Fruit fly (Drosophila melanogaster): ENCODE data around the gene nrv2.

The nrv2 gene

DNA sequence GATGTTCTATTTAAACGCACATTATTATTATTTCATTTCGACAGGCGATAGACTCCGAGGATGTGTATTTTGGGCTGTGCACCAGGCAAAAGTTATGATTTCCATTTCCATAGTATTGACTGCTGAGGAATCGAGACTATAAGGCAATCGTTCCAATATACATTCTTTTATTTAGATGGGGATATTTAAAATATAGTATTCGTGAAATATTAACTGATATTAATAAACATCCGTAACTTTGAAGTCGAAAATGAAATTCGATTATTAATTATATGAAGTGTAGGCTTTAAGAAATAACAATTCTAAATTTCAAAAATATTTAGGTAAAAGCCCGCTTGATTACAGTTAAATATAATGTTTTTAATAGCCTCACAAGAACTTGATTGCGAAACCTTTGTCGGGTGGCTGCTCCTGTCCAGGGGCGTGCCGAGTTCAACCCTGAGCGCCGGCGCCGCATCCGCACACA is 31.6 kb upstream of the nrv2 start (continued):
- TF ChIP-seq fu2 (GFP tag; optimal IDR thresholded peaks at IDR 0.05): no peak
- TF ChIP-seq CG42726 (GFP tag; IDR thresholded peaks at IDR 0.05; ENCODE audit: partially characterized antibody): no peak
- TF ChIP-seq wdn (GFP tag; IDR thresholded peaks at IDR 0.05): no peak
- TF ChIP-seq CG9932 (GFP tag; IDR thresholded peaks at IDR 0.05): no peak
- no peak for TF ChIP-seq shn (GFP tag; optimal IDR thresholded peaks at IDR 0.05)
- TF ChIP-seq Scr (GFP tag; IDR thresholded peaks at IDR 0.05; ENCODE audit: partially characterized antibody): no peak
- TF ChIP-seq E2f1 (GFP tag; IDR thresholded peaks at IDR 0.05): peak; percentile 36; the same call in 1 of the 2 replicates
- TF ChIP-seq CG10267 (tag; optimal IDR thresholded peaks at IDR 0.05): peak; percentile 79
- TF ChIP-seq gcm (GFP tag; optimal IDR thresholded peaks at IDR 0.05): peak; percentile 60
- TF ChIP-seq CG10366 (GFP tag; IDR thresholded peaks at IDR 0.05): no peak
- peak; percentile 21 for TF ChIP-seq CG2875 (GFP tag; optimal IDR thresholded peaks at IDR 0.05)
- TF ChIP-seq gfzf (GFP tag; optimal IDR thresholded peaks at IDR 0.05): no peak
- peak; percentile 50 for TF ChIP-seq tin (GFP tag; optimal IDR thresholded peaks at IDR 0.05)
- no peak for TF ChIP-seq trh (GFP tag; optimal IDR thresholded peaks at IDR 0.05)
- TF ChIP-seq twi (tag; optimal IDR thresholded peaks at IDR 0.05): peak; percentile 74
- TF ChIP-seq yki (optimal IDR thresholded peaks at IDR 0.05): no peak
- peak; percentile 12 for TF ChIP-seq CG3407 (GFP tag; optimal IDR thresholded peaks at IDR 0.05)
- TF ChIP-seq gsb-n (tag; optimal IDR thresholded peaks at IDR 0.05): no peak
- TF ChIP-seq zf30C (GFP tag; optimal IDR thresholded peaks at IDR 0.05): no peak
- TF ChIP-seq ash1 (GFP tag; optimal IDR thresholded peaks at IDR 0.05): no peak
- TF ChIP-seq CG17359 (tag; optimal IDR thresholded peaks at IDR 0.05): peak; percentile 50
- TF ChIP-seq ci (GFP tag; IDR thresholded peaks at IDR 0.05): peak; percentile 33; the same call in 1 of the 3 replicates
- peak; percentile 89 for TF ChIP-seq CG9727 (GFP tag; optimal IDR thresholded peaks at IDR 0.05)
- no peak for TF ChIP-seq jumu (GFP tag; optimal IDR thresholded peaks at IDR 0.05)
- no peak for TF ChIP-seq bigmax (GFP tag; optimal IDR thresholded peaks at IDR 0.05)
- 0 out of 3 replicates have a peak, but pooled peaks have one; percentile 26 for TF ChIP-seq dysf (GFP tag; IDR thresholded peaks at IDR 0.05)
- TF ChIP-seq Sry-β (GFP tag; optimal IDR thresholded peaks at IDR 0.05): no peak
- 0 out of 2 replicates have a peak, but pooled peaks have one; percentile 26 for TF ChIP-seq seq (GFP tag; IDR thresholded peaks at IDR 0.05)
- peak; percentile 17 for TF ChIP-seq Abd-B (GFP tag; optimal IDR thresholded peaks at IDR 0.05)
- no peak for TF ChIP-seq NK7.1 (GFP tag; optimal IDR thresholded peaks at IDR 0.05)
- TF ChIP-seq nerfin-2 (GFP tag; IDR thresholded peaks at IDR 0.05; ENCODE audit: partially characterized antibody): no peak
- TF ChIP-seq ind (GFP tag; optimal IDR thresholded peaks at IDR 0.05): peak; percentile 7
- peak; percentile 16 for TF ChIP-seq CG2116 (GFP tag; optimal IDR thresholded peaks at IDR 0.05)
- peak in 1 of 2 experiments; percentile 16 for TF ChIP-seq tll (GFP tag; optimal IDR thresholded peaks at IDR 0.05)
- TF ChIP-seq CG10462 (GFP tag; optimal IDR thresholded peaks at IDR 0.05): peak; percentile 17
- peak; percentile 71 for TF ChIP-seq CG12391 (tag; optimal IDR thresholded peaks at IDR 0.05)
- no peak for TF ChIP-seq CG16779 (GFP tag; IDR thresholded peaks at IDR 0.05)
- TF ChIP-seq CG18262 (tag; optimal IDR thresholded peaks at IDR 0.05): peak; percentile 88
- no peak for TF ChIP-seq sim (GFP tag; IDR thresholded peaks at IDR 0.05)
- no peak for TF ChIP-seq CG10431 (GFP tag; optimal IDR thresholded peaks at IDR 0.05)
- no peak for TF ChIP-seq pfk (GFP tag; optimal IDR thresholded peaks at IDR 0.05)
- TF ChIP-seq amos (GFP tag; IDR thresholded peaks at IDR 0.05; ENCODE audit: partially characterized antibody): no peak
- TF ChIP-seq dmrt11E (tag; optimal IDR thresholded peaks at IDR 0.05): peak; percentile 85
- TF ChIP-seq sug (tag; optimal IDR thresholded peaks at IDR 0.05): peak; percentile 6
- no peak for TF ChIP-seq Dad (GFP tag; optimal IDR thresholded peaks at IDR 0.05)
- TF ChIP-seq CG8924 (tag; optimal IDR thresholded peaks at IDR 0.05): peak; percentile 83
- TF ChIP-seq Ptx1 (GFP tag; IDR thresholded peaks at IDR 0.05): no peak
- no peak for TF ChIP-seq Hr39 (optimal IDR thresholded peaks at IDR 0.05)
- TF ChIP-seq Rx (GFP tag; IDR thresholded peaks at IDR 0.05): no peak
- TF ChIP-seq Awh (GFP tag; IDR thresholded peaks at IDR 0.05): no peak
- TF ChIP-seq CkIIα-i1 (GFP tag; IDR thresholded peaks at IDR 0.05): no peak
